Worm (Caenorhabditis elegans): ENCODE measurements around the gene tdo-2.
A peak's percentile ranks its signal among the peaks of the same experiment; 100 is the strongest.

The tdo-2 gene

ce11 chrIII:5938790-5939452, 19.2 kb upstream of the tdo-2 start (continued):
- no peak for TF ChIP-seq C06A6.2 (GFP tag; conservative IDR thresholded peaks at IDR 0.05)
- peak; percentile 43; the same call in 1 of the 2 replicates for TF ChIP-seq mcd-1 (GFP tag; IDR thresholded peaks at IDR 0.05)
- TF ChIP-seq K12H6.12 (tag; optimal IDR thresholded peaks at IDR 0.05), result no peak
- no peak for TF ChIP-seq nhr-179 (tag; optimal IDR thresholded peaks at IDR 0.05)
- peak; percentile 96 for TF ChIP-seq madf-3 (GFP tag; IDR thresholded peaks at IDR 0.05)
- peak; percentile 98 for TF ChIP-seq hsf-1 (GFP tag; IDR thresholded peaks at IDR 0.05)
- no peak for TF ChIP-seq lin-40 (tag; optimal IDR thresholded peaks at IDR 0.05)
- no peak for TF ChIP-seq ztf-6 (GFP tag; IDR thresholded peaks at IDR 0.05)
- no peak for TF ChIP-seq atf-7 (tag; optimal IDR thresholded peaks at IDR 0.05)
- TF ChIP-seq snpc-4 (GFP tag; optimal IDR thresholded peaks at IDR 0.05), result no peak
- peak in 1 of 4 experiments; percentile 34 for TF ChIP-seq snpc-4 (tag; optimal IDR thresholded peaks at IDR 0.05)
- no peak for TF ChIP-seq sptf-2 (GFP tag; optimal IDR thresholded peaks at IDR 0.05)
- no peak for TF ChIP-seq repo-1 (tag; optimal IDR thresholded peaks at IDR 0.05)
- TF ChIP-seq bed-2 (GFP tag; IDR thresholded peaks at IDR 0.05), result no peak
- TF ChIP-seq F57A8.1 (GFP tag; optimal IDR thresholded peaks at IDR 0.05), result no peak
- no peak for TF ChIP-seq ceh-79 (tag; optimal IDR thresholded peaks at IDR 0.05)
- peak; percentile 22 for TF ChIP-seq him-1 (tag; optimal IDR thresholded peaks at IDR 0.05)
- no peak for TF ChIP-seq zim-3 (tag; optimal IDR thresholded peaks at IDR 0.05)
- TF ChIP-seq C17E4.6 (GFP tag; IDR thresholded peaks at IDR 0.05), result 0 out of 2 replicates have a peak, but pooled peaks have one; percentile 29
- TF ChIP-seq B0336.3 (GFP tag; IDR thresholded peaks at IDR 0.05), result peak; percentile 44
- TF ChIP-seq snpc-1.1 (tag; optimal IDR thresholded peaks at IDR 0.05; ENCODE audit: insufficient read depth), result no peak
- peak; percentile 89 for TF ChIP-seq lsl-1 (GFP tag; optimal IDR thresholded peaks at IDR 0.05)
- no peak for TF ChIP-seq aptf-3 (GFP tag; IDR thresholded peaks at IDR 0.05)
- no peak for TF ChIP-seq cebp-2 (GFP tag; IDR thresholded peaks at IDR 0.05)
- TF ChIP-seq somi-1 (GFP tag; optimal IDR thresholded peaks at IDR 0.05), result no peak
- TF ChIP-seq snpc-1.3 (tag; optimal IDR thresholded peaks at IDR 0.05; ENCODE audit: insufficient read depth), result peak; percentile 26
- no peak for TF ChIP-seq sdz-38 (tag; optimal IDR thresholded peaks at IDR 0.05)
- TF ChIP-seq ztf-3 (GFP tag; optimal IDR thresholded peaks at IDR 0.05), result no peak
- TF ChIP-seq T07F8.4 (tag; optimal IDR thresholded peaks at IDR 0.05), result peak; percentile 13
- no peak for TF ChIP-seq lsy-27 (tag; optimal IDR thresholded peaks at IDR 0.05; ENCODE audit: borderline replicate concordance, insufficient read depth)
- TF ChIP-seq hlh-12 (tag; optimal IDR thresholded peaks at IDR 0.05), result no peak
- TF ChIP-seq ceh-91 (GFP tag; IDR thresholded peaks at IDR 0.05), result peak; percentile 93
- peak; percentile 88 for TF ChIP-seq D2030.7 (GFP tag; IDR thresholded peaks at IDR 0.05)
- TF ChIP-seq cebp-1 (GFP tag; IDR thresholded peaks at IDR 0.05), result peak; percentile 64; the same call in 1 of the 2 replicates
- TF ChIP-seq cebp-1 (tag; optimal IDR thresholded peaks at IDR 0.05), result no peak
- TF ChIP-seq nhr-80 (tag; optimal IDR thresholded peaks at IDR 0.05), result peak; percentile 46
- TF ChIP-seq nfya-1 (tag; optimal IDR thresholded peaks at IDR 0.05; ENCODE audit: borderline replicate concordance, insufficient read depth), result no peak
- no peak for TF ChIP-seq ama-1 (optimal IDR thresholded peaks at IDR 0.05)
- TF ChIP-seq ama-1 (GFP tag; optimal IDR thresholded peaks at IDR 0.05), result no peak
- TF ChIP-seq nhr-27 (tag; optimal IDR thresholded peaks at IDR 0.05), result no peak
- peak; percentile 52 for TF ChIP-seq F49E8.2 (tag; optimal IDR thresholded peaks at IDR 0.05; ENCODE audit: insufficient read depth)
- no peak for TF ChIP-seq akir-1 (GFP tag; optimal IDR thresholded peaks at IDR 0.05)
